Worm (Caenorhabditis elegans) whole organism, L4 larva: Measurements from ENCODE around the gene Y113G7A.13.

Source experiments
- F10B5.3 ChIP-seq: sonication (generic microtip); optimal IDR thresholded peaks from 2 replicates; lab custom pipeline; 2016; ENCODE audit warnings: mild to moderate bottlenecking, missing genetic modification characterization, missing compliant biosample characterization
- F44E2.7 ChIP-seq: fragments of 200-800 bp; sonication (Bioruptor generic); IDR thresholded peaks from 2 replicates; pipeline ENCODE4 v2.1.2; 2022; ENCODE audit warnings: missing genetic modification characterization, missing compliant biosample characterization
- R02D3.7 ChIP-seq: fragments of 150-350 bp; sonication (generic microtip); optimal IDR thresholded peaks from 3 replicates; lab custom pipeline; 2014; ENCODE audit warnings: missing biosample characterization, missing genetic modification characterization
- T20F7.1 ChIP-seq: fragments of 200-800 bp; sonication (Bioruptor generic); optimal IDR thresholded peaks from 2 replicates; lab custom pipeline; 2018; ENCODE audit warnings: mild to moderate bottlenecking, missing genetic modification characterization, missing compliant biosample characterization
- Y75B8A.6 ChIP-seq: fragments of 200-800 bp; sonication (Bioruptor generic); IDR thresholded peaks from 2 replicates; pipeline ENCODE4 v1.3.6; 2022; ENCODE audit warnings: missing genetic modification reagents, missing genetic modification characterization, missing compliant biosample characterization
- ZK337.2 ChIP-seq: fragments of 200-800 bp; sonication (Bioruptor generic); IDR thresholded peaks from 2 replicates; pipeline ENCODE4 v1.3.6; 2022; ENCODE audit warnings: missing genetic modification reagents, missing genetic modification characterization, missing compliant biosample characterization
- aha-1 ChIP-seq: fragments of 150-350 bp; peaks from one replicate; lab custom pipeline; 2014; ENCODE audit warnings: missing biosample characterization, missing genetic modification characterization
- aly-2 ChIP-seq: sonication (generic microtip); optimal IDR thresholded peaks from 2 replicates; lab custom pipeline; 2018; ENCODE audit warnings: missing biosample characterization, missing genetic modification characterization
- ceh-44 ChIP-seq: fragments of 200-800 bp; sonication (Bioruptor generic); IDR thresholded peaks from 2 replicates; pipeline ENCODE4 v1.3.6; 2022; ENCODE audit warnings: missing genetic modification reagents, missing genetic modification characterization, missing compliant biosample characterization
- daf-16 ChIP-seq, 3 experiments: sonication (generic microtip); optimal IDR thresholded peaks; 2 replicates each; lab custom pipeline; 2016 to 2017; ENCODE audit warnings: missing genetic modification characterization in 3 of 3, missing genetic modification reagents in 3 of 3, mild to moderate bottlenecking in 2 of 3, missing compliant biosample characterization in 2 of 3, missing biosample characterization in 1 of 3, moderate library complexity in 1 of 3
- dmd-8 ChIP-seq: fragments of 200-800 bp; sonication (Bioruptor generic); IDR thresholded peaks from 2 replicates; pipeline ENCODE4 v1.3.6; 2022; ENCODE audit warnings: missing genetic modification characterization, missing compliant biosample characterization
- dpl-1 ChIP-seq: fragments of 150-350 bp; optimal IDR thresholded peaks from 2 replicates; lab custom pipeline; 2014; ENCODE audit warnings: missing biosample characterization, missing genetic modification reagents, missing genetic modification characterization
- dve-1 ChIP-seq: sonication (generic microtip); optimal IDR thresholded peaks from 2 replicates; lab custom pipeline; 2017; ENCODE audit warnings: antibody characterized with exemption, mild to moderate bottlenecking, missing genetic modification characterization, missing compliant biosample characterization; ENCODE audit not compliant: insufficient read depth
- fos-1 ChIP-seq: fragments of 150-350 bp; optimal IDR thresholded peaks from 2 replicates; lab custom pipeline; 2014; ENCODE audit warnings: missing biosample characterization, missing genetic modification characterization
- hif-1 ChIP-seq, 2 experiments: sonication (generic microtip); optimal IDR thresholded peaks; 2 replicates each; lab custom pipeline; 2016 to 2017; ENCODE audit warnings: missing compliant biosample characterization in 2 of 2, missing genetic modification characterization in 2 of 2, missing genetic modification reagents in 2 of 2, missing genotype in 2 of 2, mild to moderate bottlenecking in 1 of 2
- hmg-1.1 ChIP-seq: fragments of 200-800 bp; sonication (Bioruptor generic); IDR thresholded peaks from 2 replicates; pipeline ENCODE4 v1.3.6; 2022; ENCODE audit warnings: missing genetic modification reagents, missing genetic modification characterization, missing compliant biosample characterization
- lim-7 ChIP-seq: fragments of 200-800 bp; sonication (Bioruptor generic); IDR thresholded peaks from 2 replicates; pipeline ENCODE4 v1.3.6; 2022; ENCODE audit warnings: missing genetic modification characterization, missing compliant biosample characterization
- lin-15B ChIP-seq: fragments of 150-350 bp; sonication (generic microtip); optimal IDR thresholded peaks from 3 replicates; lab custom pipeline; 2014; ENCODE audit warnings: missing biosample characterization, missing genetic modification characterization
- mep-1 ChIP-seq: fragments of 150-350 bp; sonication (generic microtip); optimal IDR thresholded peaks from 3 replicates; lab custom pipeline; 2014; ENCODE audit warnings: missing biosample characterization, missing genetic modification characterization
- mxl-3 ChIP-seq: fragments of 200-800 bp; sonication (Bioruptor generic); optimal IDR thresholded peaks from 2 replicates; lab custom pipeline; 2018; ENCODE audit warnings: mild to moderate bottlenecking, missing genetic modification characterization, missing compliant biosample characterization
- nhr-102 ChIP-seq: sonication (generic microtip); optimal IDR thresholded peaks from 2 replicates; lab custom pipeline; 2016; ENCODE audit warnings: mild to moderate bottlenecking, missing genetic modification characterization, moderate library complexity, missing compliant biosample characterization
- nhr-28 ChIP-seq: fragments of 150-350 bp; optimal IDR thresholded peaks from 2 replicates; lab custom pipeline; 2014; ENCODE audit warnings: missing biosample characterization, missing genetic modification characterization
- nhr-41 ChIP-seq: fragments of 200-800 bp; sonication (Bioruptor generic); IDR thresholded peaks from 2 replicates; pipeline ENCODE4 v1.3.6; 2022; ENCODE audit warnings: missing genetic modification reagents, missing genetic modification characterization, missing compliant biosample characterization
- nhr-77 ChIP-seq: fragments of 150-350 bp; optimal IDR thresholded peaks from 2 replicates; lab custom pipeline; 2014; ENCODE audit warnings: missing biosample characterization, missing genetic modification characterization
- php-3 ChIP-seq: fragments of 200-800 bp; sonication (Bioruptor generic); IDR thresholded peaks from 2 replicates; pipeline ENCODE4 v1.3.6; 2022; ENCODE audit warnings: missing genetic modification reagents, missing genetic modification characterization, missing compliant biosample characterization
- pqm-1 ChIP-seq: sonication (generic microtip); optimal IDR thresholded peaks from 2 replicates; lab custom pipeline; 2017; ENCODE audit warnings: missing biosample characterization, missing genetic modification characterization
- sdz-12 ChIP-seq: fragments of 200-800 bp; sonication (Bioruptor generic); optimal IDR thresholded peaks from 2 replicates; lab custom pipeline; 2018; ENCODE audit warnings: mild to moderate bottlenecking, missing genetic modification characterization, missing compliant biosample characterization
- skn-1 ChIP-seq: fragments of 150-350 bp; optimal IDR thresholded peaks from 2 replicates; lab custom pipeline; 2014; ENCODE audit warnings: missing biosample characterization, missing genetic modification characterization
- tag-97 ChIP-seq: fragments of 200-800 bp; sonication (Bioruptor generic); IDR thresholded peaks from 2 replicates; pipeline ENCODE4 v1.3.6; 2022; ENCODE audit warnings: missing genetic modification characterization, missing compliant biosample characterization
- tra-1 ChIP-seq: fragments of 200-800 bp; sonication (Bioruptor generic); IDR thresholded peaks from 2 replicates; pipeline ENCODE4 v1.3.6; 2022; ENCODE audit warnings: missing genetic modification reagents, missing genetic modification characterization, missing compliant biosample characterization
- unc-62 ChIP-seq, 3 experiments: fragments of 150-350 bp in 1 of 3; sonication (generic microtip); optimal IDR thresholded peaks in 2 of 3; peaks in 1 of 3; 1 replicate in 1 of 3; 2 replicates in 2 of 3; lab custom pipeline; 2014 to 2017; ENCODE audit warnings: missing biosample characterization in 3 of 3, missing genetic modification characterization in 3 of 3, missing genetic modification reagents in 3 of 3, missing genotype in 1 of 3
- zfp-2 ChIP-seq: sonication (generic microtip); optimal IDR thresholded peaks from 2 replicates; lab custom pipeline; 2016; ENCODE audit warnings: mild to moderate bottlenecking, missing genetic modification characterization, missing compliant biosample characterization
- zfp-3 ChIP-seq: fragments of 200-800 bp; sonication (Bioruptor generic); conservative IDR thresholded peaks from 2 replicates; pipeline ENCODE4 v1.3.6; 2022; ENCODE audit warnings: missing genetic modification reagents, missing genetic modification characterization, missing compliant biosample characterization
- zip-11 ChIP-seq: fragments of 200-800 bp; sonication (Bioruptor generic); IDR thresholded peaks from 2 replicates; pipeline ENCODE4 v1.3.6; 2022; ENCODE audit warnings: missing genetic modification characterization, missing compliant biosample characterization
- ztf-7 ChIP-seq: fragments of 150-350 bp; optimal IDR thresholded peaks from 2 replicates; lab custom pipeline; 2014; ENCODE audit warnings: missing biosample characterization, missing genetic modification characterization

Y113G7A.13 gene

ce11 chrV:20164059-20164892, 16.3 kb downstream of the Y113G7A.13 start, which contains the start of gene F19B2.5 (continued):
- TF ChIP-seq hif-1 (tag; optimal IDR thresholded peaks at IDR 0.05; lab: Kevin White, UChicago) (peak; percentile 33 to 48), T20F7.1 (GFP tag; lab: Kevin White, UChicago) (peak; percentile 49), nhr-41 (GFP tag; lab: Robert Waterston, UW) (0 out of 2 replicates have a peak, but pooled peaks have one; percentile 40), mep-1 (tag; lab: Kevin White, UChicago) (peak; percentile 6), hmg-1.1 (0 out of 2 replicates have a peak, but pooled peaks have one; percentile 6)

- no peak for TF ChIP-seq unc-62 (GFP tag; optimal IDR thresholded peaks at IDR 0.05 in 1 of 2; lab: Kevin White, UChicago)
- TF ChIP-seq unc-62 (tag; optimal IDR thresholded peaks at IDR 0.05; lab: Kevin White, UChicago), result no peak
- no peak for TF ChIP-seq nhr-77 (tag; lab: Kevin White, UChicago)
- peak; percentile 16 for TF ChIP-seq pqm-1
- peak; percentile 71 for TF ChIP-seq dve-1 (tag; lab: Kevin White, UChicago)
- TF ChIP-seq nhr-102 (tag; lab: Kevin White, UChicago), result no peak
- no peak for TF ChIP-seq R02D3.7 (tag; lab: Kevin White, UChicago)
- no peak for TF ChIP-seq zip-11 (GFP tag; lab: Robert Waterston, UW)
- TF ChIP-seq tag-97 (GFP tag; lab: Robert Waterston, UW), result no peak
- TF ChIP-seq Y75B8A.6, result no peak
- TF ChIP-seq aha-1 (tag; lab: Kevin White, UChicago), result peak; percentile 57
- TF ChIP-seq skn-1 (tag; lab: Kevin White, UChicago), result no peak
- no peak for TF ChIP-seq mep-1 (tag; lab: Kevin White, UChicago)
- TF ChIP-seq F44E2.7 (GFP tag; lab: Robert Waterston, UW), result no peak
- no peak for TF ChIP-seq daf-16 (GFP tag; optimal IDR thresholded peaks at IDR 0.05; lab: Kevin White, UChicago)
- TF ChIP-seq daf-16 (tag; optimal IDR thresholded peaks at IDR 0.05; lab: Kevin White, UChicago), result peak; percentile 85
- TF ChIP-seq sdz-12 (GFP tag; lab: Kevin White, UChicago), result no peak
Observed at ce11 chrV:20165808-20166207, 17.8 kb downstream of the Y113G7A.13 start.

DNA sequence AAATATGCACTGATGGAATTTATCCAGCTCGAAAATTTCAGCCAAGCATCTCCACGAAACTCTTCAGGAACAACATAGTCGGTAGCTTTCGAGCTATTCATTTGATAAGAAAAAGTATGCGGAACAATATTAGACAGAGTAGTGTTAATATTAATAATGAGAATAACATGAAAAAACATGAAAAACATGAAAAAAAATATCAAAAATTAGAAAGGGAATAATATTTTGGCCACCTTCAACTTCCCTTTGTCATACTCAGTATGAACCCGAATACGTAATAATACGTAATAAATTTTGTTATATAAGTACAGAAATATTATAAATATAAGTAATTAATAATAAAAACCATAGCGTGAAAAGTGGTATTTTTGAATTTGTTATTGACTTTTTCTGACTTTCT, 23.9 kb downstream of the Y113G7A.13 start, which contains the start of gene srw-39:
Gene srw-39 (minus strand): TSS at position 101 of the 400 bp plus-strand sequence.
- TF ChIP-seq lin-15B (tag; lab: Kevin White, UChicago), result no peak
- TF ChIP-seq dpl-1 (GFP tag; lab: Kevin White, UChicago), result no peak
- TF ChIP-seq ztf-7, result no peak
- TF ChIP-seq lim-7 (GFP tag; lab: Robert Waterston, UW), result no peak
- no peak for TF ChIP-seq ceh-44 (GFP tag; lab: Robert Waterston, UW)
- no peak for TF ChIP-seq nhr-28 (tag; lab: Kevin White, UChicago)
- TF ChIP-seq fos-1, result no peak
- no peak for TF ChIP-seq mxl-3 (GFP tag; lab: Kevin White, UChicago)
- TF ChIP-seq nhr-77 (tag; lab: Kevin White, UChicago), result no peak
- TF ChIP-seq ZK337.2, result no peak
- TF ChIP-seq tra-1 (GFP tag; lab: Robert Waterston, UW), result no peak
- TF ChIP-seq F10B5.3, result no peak
- TF ChIP-seq dmd-8, result no peak
- TF ChIP-seq sdz-12 (GFP tag; lab: Kevin White, UChicago), result no peak
- TF ChIP-seq aly-2, result no peak
- TF ChIP-seq php-3 (GFP tag; lab: Robert Waterston, UW), result no peak
- no peak for TF ChIP-seq zfp-3 (GFP tag; lab: Robert Waterston, UW)
- no peak for TF ChIP-seq zfp-2 (tag; lab: Kevin White, UChicago)
